Fruit fly (Drosophila melanogaster): ENCODE measurements around the gene baz.

baz gene

dm6 chrX:17125017-17125821 is 34.6 kb upstream of the baz start (continued):
- TF ChIP-seq cas (GFP tag; IDR thresholded peaks at IDR 0.05) (0 out of 2 replicates have a peak, but pooled peaks have one; percentile 18), dpn (GFP tag; optimal IDR thresholded peaks at IDR 0.05) (peak in 1 of 2 experiments; percentile 15), B-H2 (GFP tag; optimal IDR thresholded peaks at IDR 0.05) (peak; percentile 36), lbe (GFP tag; optimal IDR thresholded peaks at IDR 0.05) (no peak), CG1792 (GFP tag; optimal IDR thresholded peaks at IDR 0.05) (no peak), eve (GFP tag; optimal IDR thresholded peaks at IDR 0.05) (peak in 1 of 2 experiments; percentile 63), E2f2 (GFP tag; IDR thresholded peaks at IDR 0.05) (no peak; the same call in none of the 2 replicates), CG13894 (tag; optimal IDR thresholded peaks at IDR 0.05) (peak; percentile 62), ERR (GFP tag; optimal IDR thresholded peaks at IDR 0.05) (peak; percentile 39), CG6689 (GFP tag; IDR thresholded peaks at IDR 0.05) (peak; percentile 68), Oaz (GFP tag; IDR thresholded peaks at IDR 0.05) (0 out of 2 replicates have a peak, but pooled peaks have one; percentile 31), Opbp (GFP tag; IDR thresholded peaks at IDR 0.05; ENCODE audit: partially characterized antibody) (peak; percentile 87), NK7.1 (GFP tag; optimal IDR thresholded peaks at IDR 0.05) (no peak), CG3847 (GFP tag; IDR thresholded peaks at IDR 0.05) (peak; percentile 38), amos (GFP tag; IDR thresholded peaks at IDR 0.05; ENCODE audit: partially characterized antibody) (peak; percentile 90), CG4424 (GFP tag; optimal IDR thresholded peaks at IDR 0.05) (peak; percentile 60), Awh (GFP tag; IDR thresholded peaks at IDR 0.05) (peak; percentile 56; the same call in 1 of the 2 replicates), CG8281 (tag; optimal IDR thresholded peaks at IDR 0.05) (no peak), fd96Cb (tag; optimal IDR thresholded peaks at IDR 0.05) (peak; percentile 56), CG17802 (tag; optimal IDR thresholded peaks at IDR 0.05) (no peak), wdn (GFP tag; IDR thresholded peaks at IDR 0.05) (peak; percentile 68), CG8478 (optimal IDR thresholded peaks at IDR 0.05) (no peak), CG11398 (GFP tag; optimal IDR thresholded peaks at IDR 0.05) (peak; percentile 22), CG15073 (GFP tag; optimal IDR thresholded peaks at IDR 0.05) (no peak), CG13624 (GFP tag; optimal IDR thresholded peaks at IDR 0.05) (peak; percentile 22), Neu2 (GFP tag; optimal IDR thresholded peaks at IDR 0.05; ENCODE audit: borderline replicate concordance) (peak; percentile 12), grau (tag; optimal IDR thresholded peaks at IDR 0.05) (peak; percentile 68), nom (GFP tag; optimal IDR thresholded peaks at IDR 0.05) (peak; percentile 42), Xrp1 (GFP tag; IDR thresholded peaks at IDR 0.05) (peak; percentile 75), sob (GFP tag; IDR thresholded peaks at IDR 0.05) (peak; percentile 63), Fer2 (tag; optimal IDR thresholded peaks at IDR 0.05) (peak; percentile 45), prd (optimal IDR thresholded peaks at IDR 0.05) (no peak), prd (GFP tag; IDR thresholded peaks at IDR 0.05) (peak; percentile 65), CG8388 (GFP tag; optimal IDR thresholded peaks at IDR 0.05) (peak; percentile 34), chn (GFP tag; optimal IDR thresholded peaks at IDR 0.05) (peak; percentile 34), kni (GFP tag; optimal IDR thresholded peaks at IDR 0.05) (peak; percentile 69), CG11085 (GFP tag; IDR thresholded peaks at IDR 0.05) (peak; percentile 47; the same call in 1 of the 2 replicates), pros (GFP tag; optimal IDR thresholded peaks at IDR 0.05) (peak; percentile 22), zfh2 (GFP tag; optimal IDR thresholded peaks at IDR 0.05) (peak; percentile 58), pzg (GFP tag; optimal IDR thresholded peaks at IDR 0.05) (peak; percentile 8), CG12071 (GFP tag; optimal IDR thresholded peaks at IDR 0.05) (no peak), Usf (GFP tag; optimal IDR thresholded peaks at IDR 0.05) (no peak), CG10565 (GFP tag; optimal IDR thresholded peaks at IDR 0.05) (no peak), CG11723 (GFP tag; optimal IDR thresholded peaks at IDR 0.05) (peak; percentile 45), CG5180 (GFP tag; optimal IDR thresholded peaks at IDR 0.05) (peak; percentile 54), sisA (GFP tag; IDR thresholded peaks at IDR 0.05) (peak; percentile 55), ap (GFP tag; IDR thresholded peaks at IDR 0.05) (0 out of 2 replicates have a peak, but pooled peaks have one; percentile 40), CG7372 (GFP tag; IDR thresholded peaks at IDR 0.05) (peak; percentile 71), CG34422 (GFP tag; IDR thresholded peaks at IDR 0.05) (peak; percentile 67; the same call in 2 of the 3 replicates)

Data from whole organism, embryonic.